Worm (Caenorhabditis elegans) whole organism, young adult: Measurements from ENCODE around the gene scl-10.

Source experiments
- B0035.1 ChIP-seq: sonication (generic microtip); optimal IDR thresholded peaks from 2 replicates; lab custom pipeline; 2016; ENCODE audit warnings: missing genetic modification characterization, mild to moderate bottlenecking, missing compliant biosample characterization, missing genotype, missing genetic modification reagents
- C06A6.2 ChIP-seq: fragments of 200-800 bp; sonication (Bioruptor generic); conservative IDR thresholded peaks from 2 replicates; pipeline ENCODE4 v1.3.6; 2022; ENCODE audit warnings: missing genetic modification characterization, missing compliant biosample characterization
- F10E7.11 ChIP-seq: sonication (generic microtip); optimal IDR thresholded peaks from 2 replicates; lab custom pipeline; 2017; ENCODE audit warnings: mild to moderate bottlenecking, missing genetic modification characterization, moderate library complexity, missing compliant biosample characterization
- F23B12.7 ChIP-seq: sonication (generic microtip); optimal IDR thresholded peaks from 2 replicates; lab custom pipeline; 2017; ENCODE audit warnings: missing genetic modification characterization, mild to moderate bottlenecking, missing compliant biosample characterization, antibody characterized with exemption, moderate library complexity; ENCODE audit not compliant: insufficient read depth
- K11D2.4 ChIP-seq: fragments of 200-800 bp; sonication (Bioruptor generic); IDR thresholded peaks from 2 replicates; pipeline ENCODE4 v1.3.6; 2022; ENCODE audit warnings: missing genetic modification reagents, missing genetic modification characterization, missing compliant biosample characterization
- Y56A3A.18 ChIP-seq: fragments of 200-800 bp; sonication (Bioruptor generic); IDR thresholded peaks from 2 replicates; pipeline ENCODE4 v1.3.6; 2022; ENCODE audit warnings: missing genetic modification reagents, missing genetic modification characterization, missing compliant biosample characterization
- Y79H2A.3 ChIP-seq: fragments of 200-800 bp; sonication (Bioruptor generic); conservative IDR thresholded peaks from 2 replicates; pipeline ENCODE4 v1.3.6; 2022; ENCODE audit warnings: missing genetic modification reagents, missing genetic modification characterization, missing compliant biosample characterization
- Y95B8A.8 ChIP-seq: fragments of 200-800 bp; sonication (Bioruptor generic); IDR thresholded peaks from 2 replicates; pipeline ENCODE4 v1.3.6; 2022; ENCODE audit warnings: missing genetic modification reagents, missing genetic modification characterization, missing compliant biosample characterization
- ZK185.1 ChIP-seq: sonication (generic microtip); optimal IDR thresholded peaks from 2 replicates; lab custom pipeline; 2016; ENCODE audit warnings: mild to moderate bottlenecking, missing genetic modification characterization, missing compliant biosample characterization; ENCODE audit not compliant: poor library complexity, severe bottlenecking
- ama-1 ChIP-seq, 3 experiments: fragments of 150-350 bp in 1 of 3; sonication (generic microtip) in 2 of 3; optimal IDR thresholded peaks; 2 replicates each; lab custom pipeline; 2014 to 2018; ENCODE audit warnings: missing biosample characterization in 2 of 3, missing genetic modification characterization in 2 of 3, missing genetic modification reagents in 2 of 3
- attf-6 ChIP-seq: fragments of 200-800 bp; sonication (Bioruptor generic); IDR thresholded peaks from 2 replicates; pipeline ENCODE4 v1.3.6; 2022; ENCODE audit warnings: missing genetic modification reagents, missing genetic modification characterization, missing compliant biosample characterization
- cebp-2 ChIP-seq: fragments of 200-800 bp; sonication (Bioruptor generic); IDR thresholded peaks from 2 replicates; pipeline ENCODE4 v1.3.6; 2022; ENCODE audit warnings: missing genetic modification characterization, missing compliant biosample characterization
- ceh-27 ChIP-seq: fragments of 200-800 bp; sonication (Bioruptor generic); optimal IDR thresholded peaks from 2 replicates; lab custom pipeline; 2018; ENCODE audit warnings: mild to moderate bottlenecking, missing genetic modification characterization, moderate library complexity, missing compliant biosample characterization
- chd-7 ChIP-seq: sonication (generic microtip); optimal IDR thresholded peaks from 2 replicates; lab custom pipeline; 2016; ENCODE audit warnings: mild to moderate bottlenecking, missing genetic modification characterization, moderate library complexity, missing compliant biosample characterization
- die-1 ChIP-seq: sonication (generic microtip); optimal IDR thresholded peaks from 2 replicates; lab custom pipeline; 2016; ENCODE audit warnings: missing genotype, mild to moderate bottlenecking, missing genetic modification characterization, missing compliant biosample characterization
- dpff-1 ChIP-seq: sonication (generic microtip); optimal IDR thresholded peaks from 2 replicates; lab custom pipeline; 2017; ENCODE audit warnings: mild to moderate bottlenecking, missing genetic modification characterization, missing compliant biosample characterization
- egl-44 ChIP-seq: fragments of 200-800 bp; sonication (Bioruptor generic); IDR thresholded peaks from 2 replicates; pipeline ENCODE4 v1.3.6; 2022; ENCODE audit warnings: missing genetic modification reagents, missing genetic modification characterization, missing compliant biosample characterization
- ets-4 ChIP-seq: fragments of 200-800 bp; sonication (Bioruptor generic); optimal IDR thresholded peaks from 2 replicates; lab custom pipeline; 2018; ENCODE audit warnings: mild to moderate bottlenecking, missing genetic modification characterization, missing compliant biosample characterization
- hmg-1.2 ChIP-seq: fragments of 200-800 bp; sonication (Bioruptor generic); IDR thresholded peaks from 2 replicates; pipeline ENCODE4 v1.3.6; 2022; ENCODE audit warnings: missing genetic modification reagents, missing genetic modification characterization, missing compliant biosample characterization
- hsf-1 ChIP-seq: fragments of 200-800 bp; sonication (Bioruptor generic); IDR thresholded peaks from 2 replicates; pipeline ENCODE4 v1.3.6; 2022; ENCODE audit warnings: missing genetic modification reagents, missing genetic modification characterization, missing compliant biosample characterization
- lsy-27 ChIP-seq: sonication (generic microtip); optimal IDR thresholded peaks from 2 replicates; lab custom pipeline; 2017; ENCODE audit warnings: missing genetic modification characterization, mild to moderate bottlenecking, missing compliant biosample characterization, antibody characterized with exemption, missing genotype, borderline replicate concordance; ENCODE audit not compliant: insufficient read depth
- madf-10 ChIP-seq: sonication (generic microtip); optimal IDR thresholded peaks from 2 replicates; lab custom pipeline; 2016; ENCODE audit warnings: mild to moderate bottlenecking, missing genetic modification characterization, missing compliant biosample characterization
- madf-8 ChIP-seq: fragments of 200-800 bp; sonication (Bioruptor generic); conservative IDR thresholded peaks from 2 replicates; pipeline ENCODE4 v1.3.6; 2022; ENCODE audit warnings: missing genetic modification reagents, missing genetic modification characterization, missing compliant biosample characterization
- mcd-1 ChIP-seq: fragments of 200-800 bp; sonication (Bioruptor generic); IDR thresholded peaks from 2 replicates; pipeline ENCODE4 v1.3.6; 2022; ENCODE audit warnings: missing genetic modification reagents, missing genetic modification characterization, missing compliant biosample characterization
- nfyb-1 ChIP-seq: fragments of 200-800 bp; sonication (Bioruptor generic); IDR thresholded peaks from 2 replicates; pipeline ENCODE4 v1.3.6; 2022; ENCODE audit warnings: missing genetic modification reagents, missing genetic modification characterization, missing compliant biosample characterization
- nhr-120 ChIP-seq: fragments of 200-800 bp; sonication (Bioruptor generic); IDR thresholded peaks from 2 replicates; pipeline ENCODE4 v1.3.6; 2022; ENCODE audit warnings: missing genetic modification characterization, missing compliant biosample characterization
- nhr-80 ChIP-seq: sonication (generic microtip); optimal IDR thresholded peaks from 2 replicates; lab custom pipeline; 2016; ENCODE audit warnings: missing genetic modification characterization, missing compliant biosample characterization
- rcor-1 ChIP-seq: fragments of 200-800 bp; sonication (Bioruptor generic); IDR thresholded peaks from 2 replicates; pipeline ENCODE4 v1.3.6; 2022; ENCODE audit warnings: missing genetic modification reagents, missing genetic modification characterization, missing compliant biosample characterization
- rpc-1 ChIP-seq, 2 experiments: fragments of 150-350 bp in 1 of 2; sonication (generic microtip) in 1 of 2; optimal IDR thresholded peaks; 2 replicates each; lab custom pipeline; 2014 to 2018; ENCODE audit warnings: missing biosample characterization in 1 of 2, missing genetic modification characterization in 1 of 2, missing genetic modification reagents in 1 of 2, missing genotype in 1 of 2
- snpc-1.1 ChIP-seq: sonication (generic microtip); optimal IDR thresholded peaks from 2 replicates; lab custom pipeline; 2017; ENCODE audit warnings: missing genetic modification characterization, mild to moderate bottlenecking, missing compliant biosample characterization, antibody characterized with exemption, moderate library complexity, missing genotype, missing genetic modification reagents; ENCODE audit not compliant: insufficient read depth
- snpc-1.3 ChIP-seq: sonication (generic microtip); optimal IDR thresholded peaks from 2 replicates; lab custom pipeline; 2017; ENCODE audit warnings: missing genetic modification characterization, mild to moderate bottlenecking, missing compliant biosample characterization, antibody characterized with exemption, moderate library complexity, missing genotype, missing genetic modification reagents; ENCODE audit not compliant: insufficient read depth
- tbp1 ChIP-seq: fragments of 200-800 bp; sonication (Bioruptor generic); optimal IDR thresholded peaks from 2 replicates; lab custom pipeline; 2018; ENCODE audit warnings: mild to moderate bottlenecking, missing genetic modification characterization, missing compliant biosample characterization
- tlf-1 ChIP-seq: fragments of 200-800 bp; sonication (Bioruptor generic); optimal IDR thresholded peaks from 2 replicates; lab custom pipeline; 2018; ENCODE audit warnings: mild to moderate bottlenecking, missing genetic modification characterization, missing compliant biosample characterization
- zfh-2 ChIP-seq: fragments of 200-800 bp; sonication (Bioruptor generic); conservative IDR thresholded peaks from 2 replicates; pipeline ENCODE4 v1.3.6; 2022; ENCODE audit warnings: missing genetic modification reagents, missing genetic modification characterization, missing compliant biosample characterization
- ztf-22 ChIP-seq: fragments of 200-800 bp; sonication (Bioruptor generic); optimal IDR thresholded peaks from 2 replicates; lab custom pipeline; 2018; ENCODE audit warnings: mild to moderate bottlenecking, missing genetic modification characterization, moderate library complexity, missing compliant biosample characterization
- ztf-28 ChIP-seq: fragments of 200-800 bp; sonication (Bioruptor generic); IDR thresholded peaks from 2 replicates; pipeline ENCODE4 v1.3.6; 2022; ENCODE audit warnings: missing genetic modification reagents, missing genetic modification characterization, missing compliant biosample characterization
- ztf-6 ChIP-seq: fragments of 200-800 bp; sonication (Bioruptor generic); IDR thresholded peaks from 2 replicates; pipeline ENCODE4 v1.3.6; 2022; ENCODE audit warnings: missing genetic modification reagents, missing genetic modification characterization, missing compliant biosample characterization

scl-10 gene

DNA sequence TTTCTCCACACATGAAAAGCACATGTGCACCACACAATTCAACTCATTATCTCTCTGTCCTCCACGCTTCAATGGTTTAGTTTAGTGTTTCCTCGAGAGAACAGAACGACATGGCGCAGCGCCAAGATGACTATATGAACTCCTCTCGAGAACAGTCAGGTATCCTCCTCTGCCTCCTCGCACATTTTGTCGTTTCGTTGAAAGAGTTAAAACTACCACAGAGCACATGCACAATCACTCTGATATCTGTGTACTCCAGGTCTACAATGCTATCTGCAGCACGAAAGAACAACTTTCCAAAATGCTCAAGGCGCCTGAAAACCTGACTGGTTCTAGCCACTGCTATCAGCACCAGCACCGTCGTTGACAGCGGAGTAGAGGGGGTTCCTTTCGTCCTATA, 21.5 kb upstream of the scl-10 start (continued):
- TF ChIP-seq hsf-1 (GFP tag; lab: Robert Waterston, UW) (0 out of 2 replicates have a peak, but pooled peaks have one; percentile 10), chd-7 (tag; lab: Kevin White, UChicago) (peak; percentile 64), tbp1 (GFP tag; lab: Kevin White, UChicago) (peak; percentile 23), dpff-1 (tag; lab: Kevin White, UChicago) (no peak), F10E7.11 (tag; lab: Kevin White, UChicago) (no peak), C06A6.2 (no peak), nfyb-1 (GFP tag; lab: Robert Waterston, UW) (peak; percentile 70), madf-10 (tag; lab: Kevin White, UChicago) (peak; percentile 3), attf-6 (no peak), ZK185.1 (tag; lab: Kevin White, UChicago) (no peak), tlf-1 (GFP tag; lab: Kevin White, UChicago) (peak; percentile 18), ets-4 (GFP tag; lab: Kevin White, UChicago) (peak; percentile 70), ama-1 (optimal IDR thresholded peaks at IDR 0.05; lab: Kevin White, UChicago) (no peak), ama-1 (GFP tag; optimal IDR thresholded peaks at IDR 0.05; lab: Kevin White, UChicago) (no peak), hmg-1.2 (GFP tag; lab: Robert Waterston, UW) (no peak), ztf-22 (GFP tag; lab: Kevin White, UChicago) (peak; percentile 34), ztf-6 (GFP tag; lab: Robert Waterston, UW) (no peak), F23B12.7 (tag; lab: Kevin White, UChicago) (no peak), rcor-1 (GFP tag; lab: Robert Waterston, UW) (no peak), nhr-80 (tag; lab: Kevin White, UChicago) (peak; percentile 98), Y56A3A.18 (GFP tag; lab: Robert Waterston, UW) (peak; percentile 73; the same call in 1 of the 2 replicates), snpc-1.1 (no peak), mcd-1 (GFP tag; lab: Robert Waterston, UW) (no peak), snpc-1.3 (tag; lab: Kevin White, UChicago) (no peak), madf-8 (no peak), B0035.1 (tag; lab: Kevin White, UChicago) (no peak), ztf-28 (GFP tag; lab: Robert Waterston, UW) (no peak)

DNA sequence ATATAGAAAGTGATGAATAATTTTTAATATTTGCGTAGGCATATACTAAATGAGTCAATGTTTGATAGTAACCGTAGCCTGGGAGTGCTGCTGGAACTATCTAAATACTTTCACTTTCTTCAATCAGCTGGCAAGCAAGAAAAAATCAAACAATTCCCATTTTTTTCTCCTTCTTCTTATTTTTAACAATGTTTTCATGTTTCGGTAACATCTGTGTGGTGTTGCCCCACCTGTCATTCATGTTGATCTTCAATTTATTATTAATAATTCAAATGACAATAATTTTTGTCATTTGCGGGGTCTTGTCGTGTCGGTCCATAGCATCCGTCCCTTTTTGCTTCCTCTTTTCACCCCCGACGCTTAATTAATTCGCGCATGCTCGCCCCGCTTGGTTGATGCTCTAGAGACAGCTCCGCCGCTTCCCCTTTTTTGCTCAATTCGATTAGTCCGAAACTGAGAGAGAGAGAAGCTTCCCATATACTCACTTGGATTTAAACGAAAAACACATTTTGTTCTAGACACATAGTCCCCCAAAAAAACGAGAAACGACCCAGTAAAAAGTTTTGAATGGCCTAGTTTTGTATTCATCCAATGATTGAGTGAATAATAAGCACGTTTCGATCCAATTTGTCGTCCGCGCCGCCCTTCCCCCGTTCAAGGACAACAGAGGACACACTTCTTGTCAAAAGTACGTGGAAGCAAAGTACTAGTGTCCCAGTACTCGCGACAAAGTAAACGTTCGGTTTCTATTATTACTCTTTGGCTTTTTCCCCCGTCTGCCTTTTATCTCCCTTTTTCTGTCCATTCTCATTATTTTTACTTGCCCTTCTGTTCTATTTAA, 20.2 kb upstream of the scl-10 start:
- TF ChIP-seq rpc-1 (optimal IDR thresholded peaks at IDR 0.05; lab: Kevin White, UChicago) (no peak), rpc-1 (tag; optimal IDR thresholded peaks at IDR 0.05; lab: Kevin White, UChicago) (no peak), die-1 (tag; lab: Kevin White, UChicago) (no peak), nhr-120 (GFP tag; lab: Robert Waterston, UW) (no peak), egl-44 (GFP tag; lab: Robert Waterston, UW) (0 out of 2 replicates have a peak, but pooled peaks have one; percentile 25), K11D2.4 (GFP tag; lab: Robert Waterston, UW) (no peak), ceh-27 (GFP tag; lab: Kevin White, UChicago) (no peak), cebp-2 (no peak), zfh-2 (GFP tag; lab: Robert Waterston, UW) (0 out of 2 replicates have a peak, but pooled peaks have one; percentile 44), ZK185.1 (tag; lab: Kevin White, UChicago) (no peak), Y95B8A.8 (GFP tag; lab: Robert Waterston, UW) (no peak), Y79H2A.3 (GFP tag; lab: Robert Waterston, UW) (no peak), lsy-27 (tag; lab: Kevin White, UChicago) (no peak)
